Worm (Caenorhabditis elegans): Measurements from ENCODE around the gene fbn-1.

Gene fbn-1

DNA sequence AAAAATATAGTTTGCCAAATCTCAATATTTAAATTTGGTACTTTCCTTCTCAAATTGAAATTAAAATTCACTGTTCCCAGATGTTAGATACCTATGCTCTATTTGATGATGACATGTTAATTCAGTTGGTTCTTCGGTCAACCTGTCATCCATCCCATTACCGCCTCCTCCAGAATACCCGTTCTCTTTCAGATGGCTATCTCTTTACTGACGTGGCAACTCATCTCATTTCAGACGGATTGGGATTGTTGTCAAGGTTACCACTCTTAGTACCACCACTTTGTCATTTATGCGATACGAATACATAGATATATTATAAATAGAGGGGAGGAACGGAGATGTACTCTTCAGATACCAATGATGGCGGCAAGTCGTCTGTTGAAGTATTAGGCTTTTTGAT, 3.8 kb upstream of the fbn-1 start:
- TF ChIP-seq fos-1 (tag; optimal IDR thresholded peaks at IDR 0.05) (no peak), ama-1 (optimal IDR thresholded peaks at IDR 0.05) (no peak), nhr-23 (tag; optimal IDR thresholded peaks at IDR 0.05) (no peak), lin-13 (GFP tag; optimal IDR thresholded peaks at IDR 0.05) (no peak), nhr-25 (tag; optimal IDR thresholded peaks at IDR 0.05) (no peak), gmeb-1 (tag; optimal IDR thresholded peaks at IDR 0.05) (no peak), nhr-12 (tag; optimal IDR thresholded peaks at IDR 0.05) (no peak), sem-4 (tag; optimal IDR thresholded peaks at IDR 0.05) (no peak), aly-2 (tag; optimal IDR thresholded peaks at IDR 0.05) (no peak), mbf-1 (tag; optimal IDR thresholded peaks at IDR 0.05) (no peak), F13H6.1 (tag; optimal IDR thresholded peaks at IDR 0.05) (no peak), C34F6.9 (tag; optimal IDR thresholded peaks at IDR 0.05) (no peak)

DNA sequence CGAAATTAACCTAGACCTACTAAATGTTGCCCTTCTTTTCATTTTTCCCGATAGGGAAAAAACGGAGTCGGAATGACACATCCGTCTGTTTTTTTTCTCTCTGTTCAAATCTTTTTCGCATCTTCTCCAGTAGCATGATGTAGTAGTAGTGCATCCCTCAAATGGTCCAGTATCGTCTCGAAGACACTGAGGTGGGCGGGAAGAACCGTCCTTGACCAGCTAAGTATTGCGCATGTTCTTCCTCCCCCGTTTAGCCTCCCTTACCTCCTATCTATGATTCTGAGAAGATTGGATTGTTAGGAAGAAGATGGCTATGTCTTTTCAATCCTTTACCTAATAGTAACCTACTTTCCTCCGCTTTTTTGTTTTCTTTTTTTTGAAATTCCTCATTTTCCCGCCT, 2.3 kb upstream of the fbn-1 start:
- TF ChIP-seq zag-1 (tag; optimal IDR thresholded peaks at IDR 0.05) (no peak), sma-3 (GFP tag; optimal IDR thresholded peaks at IDR 0.05) (peak; percentile 20), peb-1 (tag; optimal IDR thresholded peaks at IDR 0.05) (no peak), lin-39 (tag; optimal IDR thresholded peaks at IDR 0.05) (no peak), sma-9 (GFP tag; optimal IDR thresholded peaks at IDR 0.05) (peak; percentile 47), sma-9 (tag; optimal IDR thresholded peaks at IDR 0.05) (no peak), fos-1 (tag; optimal IDR thresholded peaks at IDR 0.05) (peak; percentile 41)

DNA sequence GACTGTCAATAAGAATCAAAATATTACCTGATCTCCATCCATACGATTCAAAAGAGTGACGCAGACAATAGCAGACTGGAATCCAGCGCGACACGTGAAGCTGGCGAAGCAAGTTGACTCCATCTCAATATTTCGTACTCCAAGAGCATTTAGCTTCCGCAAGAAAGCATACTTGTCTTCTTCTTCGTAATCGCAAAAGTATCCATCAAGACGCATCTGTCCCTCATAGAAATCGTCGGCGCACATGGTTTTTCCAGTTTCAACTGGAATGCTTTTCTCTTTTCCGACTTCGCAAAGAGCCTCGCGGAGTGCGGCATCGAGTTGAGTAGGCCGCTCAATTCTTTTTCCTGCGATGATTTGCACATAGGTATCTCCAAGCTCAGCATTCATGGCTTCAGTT, 16.2 kb downstream of the fbn-1 start:
- TF ChIP-seq Y55F3AM.14 (GFP tag; optimal IDR thresholded peaks at IDR 0.05) (no peak), elt-1 (tag; optimal IDR thresholded peaks at IDR 0.05) (no peak), ztf-11 (tag; optimal IDR thresholded peaks at IDR 0.05) (no peak), nhr-237 (tag; optimal IDR thresholded peaks at IDR 0.05) (no peak), unc-55 (GFP tag; optimal IDR thresholded peaks at IDR 0.05) (no peak), peb-1 (tag; optimal IDR thresholded peaks at IDR 0.05) (no peak), nhr-23 (tag; optimal IDR thresholded peaks at IDR 0.05) (no peak), nhr-21 (tag; optimal IDR thresholded peaks at IDR 0.05) (no peak)

DNA sequence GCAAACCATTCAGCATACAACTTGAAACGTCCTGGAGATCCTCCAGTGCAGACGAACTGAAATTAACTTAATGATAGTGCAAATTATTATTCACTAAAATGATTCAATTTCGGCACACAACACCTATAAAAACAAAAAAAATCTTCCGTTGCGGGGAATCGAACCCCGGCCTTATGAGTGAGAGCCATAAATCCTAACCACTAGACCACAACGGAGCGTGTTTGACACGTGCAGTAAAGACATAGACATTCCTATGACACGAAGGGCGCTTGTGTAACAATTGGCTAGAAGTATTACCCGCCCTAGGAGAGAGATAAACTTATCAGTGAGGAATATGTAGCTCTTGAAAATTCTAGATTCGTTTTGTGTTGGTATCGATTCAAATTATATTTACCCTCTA, 16.8 kb downstream of the fbn-1 start:
- TF ChIP-seq lsy-2 (tag; optimal IDR thresholded peaks at IDR 0.05): peak; percentile 16 to 55
- TF ChIP-seq nhr-21 (tag; optimal IDR thresholded peaks at IDR 0.05): no peak
- TF ChIP-seq nhr-25 (tag; optimal IDR thresholded peaks at IDR 0.05): peak; percentile 14
- no peak for TF ChIP-seq dmd-4 (tag; optimal IDR thresholded peaks at IDR 0.05)
- TF ChIP-seq mbf-1 (tag; optimal IDR thresholded peaks at IDR 0.05): no peak
- TF ChIP-seq ama-1 (optimal IDR thresholded peaks at IDR 0.05): peak; percentile 43
- TF ChIP-seq ztf-4 (tag; optimal IDR thresholded peaks at IDR 0.05): no peak
- no peak for TF ChIP-seq lin-39 (tag; optimal IDR thresholded peaks at IDR 0.05)
- peak; percentile 13 for TF ChIP-seq crh-2 (tag; optimal IDR thresholded peaks at IDR 0.05)
- peak; percentile 54 for TF ChIP-seq nhr-129 (tag; optimal IDR thresholded peaks at IDR 0.05)
- no peak for TF ChIP-seq skn-1 (tag; optimal IDR thresholded peaks at IDR 0.05)
- peak; percentile 10 to 71 for TF ChIP-seq mdl-1 (tag; optimal IDR thresholded peaks at IDR 0.05)
- TF ChIP-seq nhr-10 (tag; optimal IDR thresholded peaks at IDR 0.05): no peak
- TF ChIP-seq lin-11 (tag; optimal IDR thresholded peaks at IDR 0.05): no peak
- TF ChIP-seq sma-3 (GFP tag; optimal IDR thresholded peaks at IDR 0.05): peak; percentile 32
- TF ChIP-seq gmeb-1 (tag; optimal IDR thresholded peaks at IDR 0.05): peak; percentile 44
- no peak for TF ChIP-seq ceh-16 (tag; optimal IDR thresholded peaks at IDR 0.05)
- TF ChIP-seq peb-1 (tag; optimal IDR thresholded peaks at IDR 0.05): no peak
- TF ChIP-seq nhr-6 (tag; optimal IDR thresholded peaks at IDR 0.05): no peak
- no peak for TF ChIP-seq F13H6.1 (tag; optimal IDR thresholded peaks at IDR 0.05)
- peak; percentile 56 for TF ChIP-seq sma-9 (GFP tag; optimal IDR thresholded peaks at IDR 0.05)
- no peak for TF ChIP-seq sma-9 (tag; optimal IDR thresholded peaks at IDR 0.05)
- peak; percentile 28 for TF ChIP-seq fos-1 (tag; optimal IDR thresholded peaks at IDR 0.05)
- TF ChIP-seq elt-1 (tag; optimal IDR thresholded peaks at IDR 0.05): no peak
- TF ChIP-seq C34F6.9 (tag; optimal IDR thresholded peaks at IDR 0.05): no peak

DNA sequence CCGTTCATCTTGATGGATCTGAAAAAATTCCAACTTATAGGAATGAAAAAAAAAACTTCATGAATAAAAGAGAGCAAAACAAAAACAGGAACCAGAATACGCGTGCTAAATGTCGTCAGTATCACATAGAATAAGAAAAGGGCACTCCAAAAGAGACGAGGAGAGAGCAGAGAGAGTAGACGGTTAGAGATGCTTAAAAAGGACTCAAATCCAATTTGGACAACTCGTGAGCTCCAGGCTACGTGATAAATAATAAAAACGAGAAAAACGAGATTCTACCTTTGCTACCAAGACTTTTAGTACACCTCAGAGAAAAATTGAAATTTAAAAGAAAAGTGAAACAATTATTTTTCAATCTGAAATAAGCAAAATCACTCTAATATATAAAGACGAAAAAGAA, 17.9 kb downstream of the fbn-1 start, which contains the start of gene upp-1:
Gene upp-1, minus strand, starts transcription at position 18 of the 400 bp plus-strand sequence.
- TF ChIP-seq lin-13 (GFP tag; optimal IDR thresholded peaks at IDR 0.05): no peak
- no peak for TF ChIP-seq aly-2 (tag; optimal IDR thresholded peaks at IDR 0.05)
- peak; percentile 26 for TF ChIP-seq unc-55 (GFP tag; optimal IDR thresholded peaks at IDR 0.05)
- no peak for TF ChIP-seq lin-39 (tag; optimal IDR thresholded peaks at IDR 0.05)
- peak; percentile 31 for TF ChIP-seq sem-4 (tag; optimal IDR thresholded peaks at IDR 0.05)
- TF ChIP-seq C34F6.9 (tag; optimal IDR thresholded peaks at IDR 0.05): peak; percentile 78
- no peak for TF ChIP-seq fos-1 (tag; optimal IDR thresholded peaks at IDR 0.05)
- TF ChIP-seq dmd-4 (tag; optimal IDR thresholded peaks at IDR 0.05): no peak
- TF ChIP-seq lsy-2 (tag; optimal IDR thresholded peaks at IDR 0.05): peak in 1 of 2 experiments; percentile 67
- TF ChIP-seq zag-1 (tag; optimal IDR thresholded peaks at IDR 0.05): no peak
- peak; percentile 39 for TF ChIP-seq nhr-129 (tag; optimal IDR thresholded peaks at IDR 0.05)
- TF ChIP-seq nhr-25 (tag; optimal IDR thresholded peaks at IDR 0.05): no peak
- TF ChIP-seq unc-39 (tag; optimal IDR thresholded peaks at IDR 0.05): no peak
- TF ChIP-seq crh-2 (tag; optimal IDR thresholded peaks at IDR 0.05): peak; percentile 8
- TF ChIP-seq ceh-16 (tag; optimal IDR thresholded peaks at IDR 0.05): no peak
- no peak for TF ChIP-seq nhr-10 (tag; optimal IDR thresholded peaks at IDR 0.05)

Data from whole organism, L2 larva.